Worm (Caenorhabditis elegans): ENCODE results near the gene E03H12.4.

ce11 chrIV:4977176-4977693, 5.2 kb upstream of the E03H12.4 start, which contains the start of gene E03H12.5:
- TF ChIP-seq fos-1 (tag; optimal IDR thresholded peaks at IDR 0.05), result no peak
- TF ChIP-seq elt-3 (tag; optimal IDR thresholded peaks at IDR 0.05), result no peak
- no peak for TF ChIP-seq nhr-11 (tag; optimal IDR thresholded peaks at IDR 0.05)
- TF ChIP-seq ztf-11 (tag; optimal IDR thresholded peaks at IDR 0.05), result no peak
- TF ChIP-seq zag-1 (tag; optimal IDR thresholded peaks at IDR 0.05), result no peak
- no peak for TF ChIP-seq peb-1 (tag; optimal IDR thresholded peaks at IDR 0.05)
- TF ChIP-seq ceh-16 (tag; optimal IDR thresholded peaks at IDR 0.05), result no peak
- TF ChIP-seq skn-1 (tag; optimal IDR thresholded peaks at IDR 0.05), result no peak
- no peak for TF ChIP-seq nhr-23 (tag; optimal IDR thresholded peaks at IDR 0.05)
- no peak for TF ChIP-seq unc-39 (tag; optimal IDR thresholded peaks at IDR 0.05)
- no peak for TF ChIP-seq snpc-4 (tag; optimal IDR thresholded peaks at IDR 0.05)
- TF ChIP-seq mab-5 (tag; optimal IDR thresholded peaks at IDR 0.05), result no peak
- TF ChIP-seq nhr-6 (tag; optimal IDR thresholded peaks at IDR 0.05), result no peak

Data from whole organism, L2 larva.